Worm (Caenorhabditis elegans): Measurements from ENCODE around the gene Y22D7AL.15.

The Y22D7AL.15 gene

ce11 chrIII:1680996-1681395, 21.3 kb upstream of the Y22D7AL.15 start:
- TF ChIP-seq unc-30 (tag; optimal IDR thresholded peaks at IDR 0.05) (no peak), ceh-63 (GFP tag; optimal IDR thresholded peaks at IDR 0.05) (no peak), Y116A8C.19 (tag; optimal IDR thresholded peaks at IDR 0.05; ENCODE audit: borderline replicate concordance) (no peak), rnt-1 (tag; optimal IDR thresholded peaks at IDR 0.05) (peak; percentile 90), ces-1 (GFP tag; optimal IDR thresholded peaks at IDR 0.05) (no peak), isw-1 (GFP tag; IDR thresholded peaks at IDR 0.05) (no peak), nhr-19 (GFP tag; conservative IDR thresholded peaks at IDR 0.05) (peak; percentile 83), vab-15 (tag; optimal IDR thresholded peaks at IDR 0.05) (peak; percentile 56), pag-3 (tag; optimal IDR thresholded peaks at IDR 0.05; ENCODE audit: borderline replicate concordance, insufficient read depth) (no peak), grh-1 (GFP tag; IDR thresholded peaks at IDR 0.05) (peak; percentile 98), nhr-11 (tag; optimal IDR thresholded peaks at IDR 0.05) (no peak), F16B12.6 (tag; optimal IDR thresholded peaks at IDR 0.05) (no peak), unc-98 (GFP tag; IDR thresholded peaks at IDR 0.05) (no peak; the same call in 1 of the 2 replicates), C04F5.9 (tag; optimal IDR thresholded peaks at IDR 0.05) (no peak), fkh-10 (GFP tag; optimal IDR thresholded peaks at IDR 0.05) (no peak), dpl-1 (GFP tag; optimal IDR thresholded peaks at IDR 0.05) (peak; percentile 1 to 63 (median 35)), hpl-2 (GFP tag; optimal IDR thresholded peaks at IDR 0.05) (peak; percentile 22), nhr-237 (tag; optimal IDR thresholded peaks at IDR 0.05) (peak; percentile 30), egl-13 (tag; optimal IDR thresholded peaks at IDR 0.05) (peak; percentile 53), hlh-17 (GFP tag; optimal IDR thresholded peaks at IDR 0.05; ENCODE audit: borderline replicate concordance) (no peak), lsy-2 (tag; optimal IDR thresholded peaks at IDR 0.05) (peak; percentile 74 to 80), mep-1 (tag; optimal IDR thresholded peaks at IDR 0.05) (peak; percentile 77), unc-62 (GFP tag; optimal IDR thresholded peaks at IDR 0.05) (no peak), ceh-8 (GFP tag; optimal IDR thresholded peaks at IDR 0.05) (no peak), fkh-8 (tag; optimal IDR thresholded peaks at IDR 0.05) (peak; percentile 43), aly-2 (tag; optimal IDR thresholded peaks at IDR 0.05) (peak; percentile 10), skn-1 (tag; optimal IDR thresholded peaks at IDR 0.05) (peak; percentile 20), nhr-90 (tag; optimal IDR thresholded peaks at IDR 0.05; ENCODE audit: poor library complexity) (peak; percentile 94), blmp-1 (tag; optimal IDR thresholded peaks at IDR 0.05) (peak; percentile 78), C16A3.4 (tag; optimal IDR thresholded peaks at IDR 0.05) (peak; percentile 40), C34B4.2 (tag; optimal IDR thresholded peaks at IDR 0.05) (no peak), ceh-90 (tag; optimal IDR thresholded peaks at IDR 0.05) (no peak), jun-1 (tag; optimal IDR thresholded peaks at IDR 0.05) (peak; percentile 74), pax-3 (tag; optimal IDR thresholded peaks at IDR 0.05) (no peak), pqm-1 (tag; optimal IDR thresholded peaks at IDR 0.05) (no peak), ceh-88 (GFP tag; IDR thresholded peaks at IDR 0.05) (no peak), ets-5 (GFP tag; IDR thresholded peaks at IDR 0.05) (no peak), lin-14 (GFP tag; optimal IDR thresholded peaks at IDR 0.05) (peak; percentile 92), sup-37 (GFP tag; optimal IDR thresholded peaks at IDR 0.05) (no peak), egl-27 (tag; optimal IDR thresholded peaks at IDR 0.05) (peak in 1 of 2 experiments; percentile 11), efl-3 (GFP tag; optimal IDR thresholded peaks at IDR 0.05) (peak; percentile 5), dsc-1 (tag; optimal IDR thresholded peaks at IDR 0.05) (peak; percentile 48), mab-9 (GFP tag; IDR thresholded peaks at IDR 0.05) (peak; percentile 37; the same call in 1 of the 2 replicates), mdl-1 (tag; optimal IDR thresholded peaks at IDR 0.05) (peak in 1 of 2 experiments; percentile 89), nhr-20 (tag; optimal IDR thresholded peaks at IDR 0.05) (peak; percentile 90), ztf-4 (tag; optimal IDR thresholded peaks at IDR 0.05) (peak; percentile 75), nhr-28 (tag; optimal IDR thresholded peaks at IDR 0.05) (no peak), lin-15B (tag; optimal IDR thresholded peaks at IDR 0.05) (no peak), nhr-76 (tag; optimal IDR thresholded peaks at IDR 0.05) (no peak), lin-35 (GFP tag; optimal IDR thresholded peaks at IDR 0.05) (peak; percentile 23 to 86), ceh-82 (tag; optimal IDR thresholded peaks at IDR 0.05) (peak; percentile 11 to 51 (median 14)), nhr-85 (tag) (peak; percentile 99)

All from whole organism, L1 larva.